Worm (Caenorhabditis elegans): ENCODE data around the gene C03G6.17.

C03G6.17 gene

DNA sequence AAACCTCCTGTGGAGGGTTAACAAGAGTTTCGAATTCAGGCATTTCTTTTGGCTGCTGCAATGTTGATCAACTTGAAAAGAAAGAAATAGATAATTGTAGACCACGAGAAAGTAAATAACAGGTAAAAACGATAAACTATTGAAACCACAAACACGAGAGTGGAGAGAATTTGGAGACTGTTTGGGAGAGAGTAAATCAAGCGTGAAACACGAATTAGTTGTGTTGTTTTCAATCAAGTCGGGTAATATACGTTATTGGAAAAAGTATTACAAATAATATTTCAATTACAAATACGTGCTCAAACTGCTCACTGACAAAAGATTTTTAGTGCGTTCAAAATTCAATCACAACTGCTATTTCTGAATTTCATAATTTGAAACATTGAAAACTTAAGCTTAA is at the start of gene C03G6.17:
Gene C03G6.17 (minus strand): TSS at position 101 of the 400 bp plus-strand sequence.
- TF ChIP-seq sox-4 (tag; optimal IDR thresholded peaks at IDR 0.05) (no peak), ceh-14 (tag; optimal IDR thresholded peaks at IDR 0.05) (no peak), unc-42 (tag; optimal IDR thresholded peaks at IDR 0.05) (no peak), hlh-8 (tag; optimal IDR thresholded peaks at IDR 0.05) (no peak), ref-2 (tag; optimal IDR thresholded peaks at IDR 0.05) (no peak), ama-1 (optimal IDR thresholded peaks at IDR 0.05) (no peak), ceh-34 (tag; optimal IDR thresholded peaks at IDR 0.05) (no peak), C38D4.7 (GFP tag; optimal IDR thresholded peaks at IDR 0.05) (no peak), rnt-1 (tag; optimal IDR thresholded peaks at IDR 0.05) (no peak), zip-5 (tag; optimal IDR thresholded peaks at IDR 0.05) (no peak), dmd-4 (tag; optimal IDR thresholded peaks at IDR 0.05; ENCODE audit: borderline replicate concordance) (no peak)

DNA sequence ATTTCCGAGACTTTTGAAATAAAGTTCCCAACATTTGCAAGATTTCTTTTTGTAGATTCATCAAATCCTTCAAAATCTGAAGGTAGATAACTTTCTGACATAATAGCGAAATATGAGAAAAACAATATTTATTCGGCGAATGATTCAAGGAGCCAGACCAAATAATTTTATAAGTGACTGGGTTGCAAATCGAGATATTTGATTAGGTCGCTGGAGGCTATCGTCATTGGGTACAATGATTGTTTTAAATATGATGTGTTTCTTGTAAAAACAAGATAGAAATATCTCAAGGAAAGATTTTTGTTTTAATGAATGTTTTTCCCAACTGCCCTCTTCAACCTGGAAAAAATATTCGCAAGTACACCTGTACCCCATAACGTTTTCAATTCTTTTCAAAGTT is 48.0 kb upstream of the C03G6.17 start, which contains the start of gene srw-69:
Gene srw-69 (minus strand): TSS at position 101 of the 400 bp plus-strand sequence.
- no peak for TF ChIP-seq ceh-19 (GFP tag; optimal IDR thresholded peaks at IDR 0.05)
- TF ChIP-seq pqm-1 (tag; optimal IDR thresholded peaks at IDR 0.05), result no peak
- no peak for TF ChIP-seq ahr-1 (tag; optimal IDR thresholded peaks at IDR 0.05)
- TF ChIP-seq ceh-45 (GFP tag; IDR thresholded peaks at IDR 0.05), result no peak
- TF ChIP-seq pros-1 (tag; optimal IDR thresholded peaks at IDR 0.05), result no peak
- no peak for TF ChIP-seq T23F11.4 (GFP tag; optimal IDR thresholded peaks at IDR 0.05)
- TF ChIP-seq ztf-16 (tag; optimal IDR thresholded peaks at IDR 0.05), result no peak
- TF ChIP-seq fkh-6 (tag; optimal IDR thresholded peaks at IDR 0.05), result no peak
- no peak for TF ChIP-seq lin-11 (tag; optimal IDR thresholded peaks at IDR 0.05)
- no peak for TF ChIP-seq ceh-18 (tag; optimal IDR thresholded peaks at IDR 0.05)
- no peak for TF ChIP-seq unc-86 (tag; optimal IDR thresholded peaks at IDR 0.05)
- no peak for TF ChIP-seq dmd-4 (tag; optimal IDR thresholded peaks at IDR 0.05; ENCODE audit: borderline replicate concordance)
- no peak for TF ChIP-seq hlh-13 (GFP tag; optimal IDR thresholded peaks at IDR 0.05)
- no peak for TF ChIP-seq gmeb-2 (tag; optimal IDR thresholded peaks at IDR 0.05)
- no peak for TF ChIP-seq odd-2 (tag; optimal IDR thresholded peaks at IDR 0.05)
- TF ChIP-seq elt-2 (tag; optimal IDR thresholded peaks at IDR 0.05), result no peak
- no peak for TF ChIP-seq pag-3 (tag; optimal IDR thresholded peaks at IDR 0.05; ENCODE audit: borderline replicate concordance)
- no peak for TF ChIP-seq syd-9 (tag; optimal IDR thresholded peaks at IDR 0.05)

DNA sequence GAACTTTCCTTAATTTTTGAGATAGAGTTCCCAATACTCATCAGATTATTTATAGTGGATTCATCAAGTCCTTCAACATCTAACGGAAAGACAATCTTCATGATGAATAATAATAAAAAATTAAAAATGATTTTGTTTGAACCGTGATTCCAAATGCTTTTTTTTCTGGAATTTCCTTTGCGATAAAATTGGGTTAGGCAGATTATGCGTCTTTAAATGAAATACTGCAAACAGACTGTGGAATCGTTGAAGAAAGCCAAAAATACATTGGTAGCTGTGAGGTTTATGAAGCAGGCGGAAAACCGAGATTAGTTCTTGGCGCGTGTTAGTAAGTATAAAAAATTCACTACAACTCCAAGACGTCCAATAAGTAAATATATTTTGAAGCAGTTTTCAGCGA is 45.7 kb upstream of the C03G6.17 start, which contains the start of gene srw-68:
Gene srw-68 (minus strand): TSS at position 101 of the 400 bp plus-strand sequence.
- TF ChIP-seq ceh-34 (tag; optimal IDR thresholded peaks at IDR 0.05), result no peak
- TF ChIP-seq hlh-6 (tag; optimal IDR thresholded peaks at IDR 0.05), result no peak
- TF ChIP-seq ceh-22 (tag; optimal IDR thresholded peaks at IDR 0.05), result no peak
- TF ChIP-seq unc-55 (GFP tag; optimal IDR thresholded peaks at IDR 0.05), result no peak
- no peak for TF ChIP-seq ceh-48 (tag; optimal IDR thresholded peaks at IDR 0.05)
- no peak for TF ChIP-seq lim-6 (tag; optimal IDR thresholded peaks at IDR 0.05)
- no peak for TF ChIP-seq K09A11.1 (tag; optimal IDR thresholded peaks at IDR 0.05; ENCODE audit: insufficient read depth)
- no peak for TF ChIP-seq sox-4 (tag; optimal IDR thresholded peaks at IDR 0.05)
- TF ChIP-seq ceh-31 (tag; optimal IDR thresholded peaks at IDR 0.05), result no peak
- TF ChIP-seq ceh-6 (GFP tag; optimal IDR thresholded peaks at IDR 0.05), result no peak
- TF ChIP-seq pros-1 (tag; optimal IDR thresholded peaks at IDR 0.05), result no peak
- TF ChIP-seq F13H6.1 (tag; optimal IDR thresholded peaks at IDR 0.05), result no peak
- TF ChIP-seq fkh-10 (GFP tag; optimal IDR thresholded peaks at IDR 0.05), result no peak
- no peak for TF ChIP-seq lin-11 (tag; optimal IDR thresholded peaks at IDR 0.05)
- no peak for TF ChIP-seq ztf-16 (tag; optimal IDR thresholded peaks at IDR 0.05)
- no peak for TF ChIP-seq fkh-6 (tag; optimal IDR thresholded peaks at IDR 0.05)
- TF ChIP-seq unc-3 (GFP tag; conservative IDR thresholded peaks at IDR 0.05), result no peak
- no peak for TF ChIP-seq unc-3 (tag; optimal IDR thresholded peaks at IDR 0.05)
- no peak for TF ChIP-seq mec-3 (tag; optimal IDR thresholded peaks at IDR 0.05; ENCODE audit: borderline replicate concordance)
- no peak for TF ChIP-seq Y22D7AL.16 (tag; optimal IDR thresholded peaks at IDR 0.05)
- TF ChIP-seq unc-42 (tag; optimal IDR thresholded peaks at IDR 0.05), result no peak

Data from whole organism, late embryonic.